Worm (Caenorhabditis elegans): Measurements from ENCODE around the gene repo-1.

The repo-1 gene

ce11 chrIV:12088898-12089297 is 4.6 kb downstream of the repo-1 start (continued):
- TF ChIP-seq ztf-18 (tag; optimal IDR thresholded peaks at IDR 0.05) (no peak), zim-3 (tag; optimal IDR thresholded peaks at IDR 0.05) (no peak), F57C9.4 (tag; optimal IDR thresholded peaks at IDR 0.05) (no peak), chd-7 (tag; optimal IDR thresholded peaks at IDR 0.05) (no peak), lin-54 (GFP tag; optimal IDR thresholded peaks at IDR 0.05) (no peak), xnd-1 (tag; optimal IDR thresholded peaks at IDR 0.05) (no peak), ccch-3 (GFP tag; optimal IDR thresholded peaks at IDR 0.05) (no peak), aptf-2 (GFP tag; conservative IDR thresholded peaks at IDR 0.05) (no peak), egl-18 (GFP tag; IDR thresholded peaks at IDR 0.05) (no peak), nfya-2 (GFP tag; IDR thresholded peaks at IDR 0.05) (no peak), Y56A3A.18 (GFP tag; IDR thresholded peaks at IDR 0.05) (0 out of 2 replicates have a peak, but pooled peaks have one; percentile 10), F37B4.10 (GFP tag; IDR thresholded peaks at IDR 0.05) (no peak), snpc-1.3 (tag; optimal IDR thresholded peaks at IDR 0.05; ENCODE audit: insufficient read depth) (no peak), snpc-1.1 (tag; optimal IDR thresholded peaks at IDR 0.05; ENCODE audit: insufficient read depth) (no peak), lin-40 (tag; optimal IDR thresholded peaks at IDR 0.05) (no peak), nfya-1 (tag; optimal IDR thresholded peaks at IDR 0.05; ENCODE audit: borderline replicate concordance, insufficient read depth) (no peak), ekl-4 (GFP tag; IDR thresholded peaks at IDR 0.05) (peak; percentile 66), lin-26 (GFP tag; IDR thresholded peaks at IDR 0.05) (no peak), repo-1 (tag; optimal IDR thresholded peaks at IDR 0.05) (no peak), unc-130 (GFP tag; optimal IDR thresholded peaks at IDR 0.05) (no peak), hrde-1 (tag; optimal IDR thresholded peaks at IDR 0.05; ENCODE audit: borderline replicate concordance) (peak; percentile 19), ztf-3 (GFP tag; optimal IDR thresholded peaks at IDR 0.05) (no peak), ets-4 (GFP tag; optimal IDR thresholded peaks at IDR 0.05) (no peak), dpff-1 (tag; optimal IDR thresholded peaks at IDR 0.05) (no peak), T07F8.4 (tag; optimal IDR thresholded peaks at IDR 0.05) (no peak), F23B12.7 (tag; optimal IDR thresholded peaks at IDR 0.05; ENCODE audit: insufficient read depth) (no peak), C17E4.6 (GFP tag; IDR thresholded peaks at IDR 0.05) (no peak), mes-4 (tag; optimal IDR thresholded peaks at IDR 0.05) (no peak), Y53F4B.3 (GFP tag; IDR thresholded peaks at IDR 0.05) (no peak), hlh-12 (tag; optimal IDR thresholded peaks at IDR 0.05) (no peak), ceh-58 (GFP tag; IDR thresholded peaks at IDR 0.05) (no peak), ZK185.1 (tag; optimal IDR thresholded peaks at IDR 0.05; ENCODE audit: poor library complexity, severe bottlenecking) (no peak), snpc-3.4 (tag; optimal IDR thresholded peaks at IDR 0.05) (no peak), atf-7 (tag; optimal IDR thresholded peaks at IDR 0.05) (no peak), ztf-25 (GFP tag; IDR thresholded peaks at IDR 0.05) (no peak), C06A6.2 (GFP tag; conservative IDR thresholded peaks at IDR 0.05) (no peak), nfyb-1 (GFP tag; IDR thresholded peaks at IDR 0.05) (no peak), rcor-1 (GFP tag; IDR thresholded peaks at IDR 0.05) (no peak), cebp-1 (GFP tag; IDR thresholded peaks at IDR 0.05) (no peak), cebp-1 (tag; optimal IDR thresholded peaks at IDR 0.05) (peak; percentile 25), cebp-2 (GFP tag; IDR thresholded peaks at IDR 0.05) (0 out of 2 replicates have a peak, but pooled peaks have one; percentile 43), nhr-120 (GFP tag; IDR thresholded peaks at IDR 0.05) (no peak), hsf-1 (GFP tag; IDR thresholded peaks at IDR 0.05) (0 out of 2 replicates have a peak, but pooled peaks have one; percentile 15), D2030.7 (GFP tag; IDR thresholded peaks at IDR 0.05) (no peak), madf-8 (GFP tag; conservative IDR thresholded peaks at IDR 0.05) (no peak), T26A5.8 (tag; optimal IDR thresholded peaks at IDR 0.05) (no peak), ceh-79 (tag; optimal IDR thresholded peaks at IDR 0.05) (no peak), lin-35 (GFP tag; optimal IDR thresholded peaks at IDR 0.05) (peak in 1 of 3 experiments; percentile 14), F10E7.11 (tag; optimal IDR thresholded peaks at IDR 0.05) (no peak)
